Fruit fly (Drosophila melanogaster) whole organism, embryonic: ENCODE data around the gene Doc1.

ENCODE experiments used
- Adf1 ChIP-seq: fragments of 200-800 bp; sonication (Bioruptor generic); IDR thresholded peaks from 2 replicates; pipeline ENCODE4 v1.3.6; 2022; ENCODE audit warnings: missing biosample characterization, missing genetic modification characterization
- B-H1 ChIP-seq: fragments of 200-800 bp; sonication (Bioruptor generic); IDR thresholded peaks from 3 replicates; pipeline ENCODE4 v1.3.6; 2022; ENCODE audit warnings: missing biosample characterization, missing genetic modification characterization
- B-H2 ChIP-seq: fragments of 200-800 bp; sonication (Bioruptor generic); optimal IDR thresholded peaks from 2 replicates; lab custom pipeline; 2018; ENCODE audit warnings: missing biosample characterization, mild to moderate bottlenecking, missing genetic modification characterization
- Bdp1 ChIP-seq: fragments of 200-800 bp; sonication (Bioruptor generic); optimal IDR thresholded peaks from 3 replicates; lab custom pipeline; 2016; ENCODE audit warnings: missing biosample characterization, missing genetic modification characterization
- Bgb ChIP-seq: fragments of 200-800 bp; sonication (Bioruptor generic); IDR thresholded peaks from 2 replicates; pipeline ENCODE4 v1.3.6; 2022; ENCODE audit warnings: missing biosample characterization, missing genetic modification characterization; ENCODE audit not compliant: partially characterized antibody
- CG10431 ChIP-seq: fragments of 200-800 bp; sonication (Bioruptor generic); optimal IDR thresholded peaks from 3 replicates; lab custom pipeline; 2018; ENCODE audit warnings: missing biosample characterization, mild to moderate bottlenecking, missing genetic modification characterization
- CG10654 ChIP-seq: fragments of 200-800 bp; sonication (Bioruptor generic); optimal IDR thresholded peaks from 2 replicates; lab custom pipeline; 2016; ENCODE audit warnings: missing biosample characterization, missing genetic modification characterization
- CG11504 ChIP-seq: fragments of 200-800 bp; sonication (Bioruptor generic); optimal IDR thresholded peaks from 3 replicates; lab custom pipeline; 2019; ENCODE audit warnings: missing biosample characterization, mild to moderate bottlenecking, missing genetic modification characterization, moderate library complexity
- CG14860 ChIP-seq: fragments of 200-800 bp; sonication (Bioruptor generic); IDR thresholded peaks from 3 replicates; pipeline ENCODE4 v1.3.6; 2022; ENCODE audit warnings: missing biosample characterization, missing genetic modification characterization; ENCODE audit not compliant: partially characterized antibody
- CG15514 ChIP-seq: fragments of 200-800 bp; sonication (Bioruptor generic); optimal IDR thresholded peaks from 3 replicates; lab custom pipeline; 2017; ENCODE audit warnings: missing biosample characterization, missing genetic modification characterization, mild to moderate bottlenecking, moderate library complexity, missing genetic modification reagents
- CG1792 ChIP-seq: fragments of 200-800 bp; sonication (Bioruptor generic); optimal IDR thresholded peaks from 2 replicates; lab custom pipeline; 2016; ENCODE audit warnings: missing biosample characterization, missing genetic modification characterization
- CG30403 ChIP-seq: fragments of 200-800 bp; sonication (Bioruptor generic); optimal IDR thresholded peaks from 3 replicates; lab custom pipeline; 2016; ENCODE audit warnings: missing biosample characterization, missing genetic modification characterization
- CG31224 ChIP-seq: fragments of 200-800 bp; sonication (Bioruptor generic); IDR thresholded peaks from 2 replicates; pipeline ENCODE4 v1.3.6; 2022; ENCODE audit warnings: missing biosample characterization, missing genetic modification characterization
- CG33213 ChIP-seq: fragments of 200-800 bp; sonication (Bioruptor generic); optimal IDR thresholded peaks from 3 replicates; lab custom pipeline; 2016; ENCODE audit warnings: missing biosample characterization, missing genetic modification characterization
- CG34224 ChIP-seq: fragments of 200-800 bp; sonication (Bioruptor generic); IDR thresholded peaks from 3 replicates; pipeline ENCODE4 v1.3.6; 2022; ENCODE audit warnings: missing biosample characterization, missing genetic modification characterization; ENCODE audit not compliant: partially characterized antibody
- CG42726 ChIP-seq: fragments of 200-800 bp; sonication (Bioruptor generic); IDR thresholded peaks from 2 replicates; pipeline ENCODE4 v1.3.6; 2022; ENCODE audit warnings: missing biosample characterization, missing genetic modification characterization; ENCODE audit not compliant: partially characterized antibody
- CG6854 ChIP-seq: fragments of 200-800 bp; sonication (Bioruptor generic); optimal IDR thresholded peaks from 3 replicates; lab custom pipeline; 2017; ENCODE audit warnings: missing biosample characterization, mild to moderate bottlenecking, missing genetic modification characterization
- CG7357 ChIP-seq: fragments of 200-800 bp; sonication (Bioruptor generic); IDR thresholded peaks from 3 replicates; pipeline ENCODE4 v1.3.6; 2022; ENCODE audit warnings: missing biosample characterization, missing genetic modification characterization
- CG7745 ChIP-seq: fragments of 200-800 bp; sonication (Bioruptor generic); optimal IDR thresholded peaks from 2 replicates; lab custom pipeline; 2018; ENCODE audit warnings: missing biosample characterization, mild to moderate bottlenecking, missing genetic modification characterization, moderate library complexity
- CG8089 ChIP-seq: fragments of 200-800 bp; sonication (Bioruptor generic); optimal IDR thresholded peaks from 3 replicates; lab custom pipeline; 2016; ENCODE audit warnings: missing biosample characterization, missing genetic modification characterization
- CG8944 ChIP-seq: fragments of 200-800 bp; sonication (Bioruptor generic); optimal IDR thresholded peaks from 3 replicates; lab custom pipeline; 2016; ENCODE audit warnings: missing biosample characterization, missing genetic modification characterization
- CG9215 ChIP-seq: fragments of 200-800 bp; sonication (Bioruptor generic); IDR thresholded peaks from 2 replicates; pipeline ENCODE4 v1.3.6; 2022; ENCODE audit warnings: missing biosample characterization, missing genetic modification characterization
- CG9797 ChIP-seq: fragments of 200-800 bp; sonication (Bioruptor generic); optimal IDR thresholded peaks from 3 replicates; lab custom pipeline; 2018; ENCODE audit warnings: missing biosample characterization, mild to moderate bottlenecking, missing genetic modification characterization
- CHES-1-like ChIP-seq: fragments of 200-800 bp; sonication (Bioruptor generic); optimal IDR thresholded peaks from 2 replicates; lab custom pipeline; 2016; ENCODE audit warnings: missing biosample characterization, missing genetic modification characterization
- Gsc ChIP-seq: fragments of 200-800 bp; sonication (Bioruptor generic); IDR thresholded peaks from 2 replicates; pipeline ENCODE4 v1.3.6; 2022; ENCODE audit warnings: missing biosample characterization, missing genetic modification characterization
- HLH4C ChIP-seq: fragments of 200-800 bp; sonication (Bioruptor generic); IDR thresholded peaks from 3 replicates; pipeline ENCODE4 v1.3.6; 2022; ENCODE audit warnings: missing biosample characterization, missing genetic modification characterization; ENCODE audit not compliant: partially characterized antibody
- HmgZ ChIP-seq: fragments of 200-800 bp; sonication (Bioruptor generic); optimal IDR thresholded peaks from 2 replicates; lab custom pipeline; 2018; ENCODE audit warnings: missing biosample characterization, mild to moderate bottlenecking, missing genetic modification characterization
- NfI ChIP-seq: fragments of 200-800 bp; sonication (Bioruptor generic); optimal IDR thresholded peaks from 3 replicates; lab custom pipeline; 2018; ENCODE audit warnings: missing biosample characterization, mild to moderate bottlenecking, missing genetic modification characterization, moderate library complexity
- Scr ChIP-seq: fragments of 200-800 bp; sonication (Bioruptor generic); IDR thresholded peaks from 2 replicates; pipeline ENCODE4 v1.3.6; 2022; ENCODE audit warnings: missing biosample characterization, missing genetic modification characterization; ENCODE audit not compliant: partially characterized antibody
- Tbp ChIP-seq: fragments of >200 bp; optimal IDR thresholded peaks from 2 replicates; lab custom pipeline; 2018; ENCODE audit warnings: missing biosample characterization, missing genetic modification characterization
- Vsx1 ChIP-seq: fragments of 200-800 bp; sonication (Bioruptor generic); optimal IDR thresholded peaks from 2 replicates; lab custom pipeline; 2017; ENCODE audit warnings: missing biosample characterization, mild to moderate bottlenecking, missing genetic modification characterization, missing genetic modification reagents
- ash1 ChIP-seq: fragments of 200-800 bp; sonication (Bioruptor generic); optimal IDR thresholded peaks from 2 replicates; lab custom pipeline; 2018; ENCODE audit warnings: missing biosample characterization, mild to moderate bottlenecking, missing genetic modification characterization
- chinmo ChIP-seq: fragments of 200-800 bp; sonication (Bioruptor generic); IDR thresholded peaks from 4 replicates; pipeline ENCODE4 v1.3.6; 2022; ENCODE audit warnings: missing biosample characterization, missing genetic modification characterization; ENCODE audit not compliant: partially characterized antibody
- chn ChIP-seq: fragments of 200-800 bp; sonication (Bioruptor generic); optimal IDR thresholded peaks from 2 replicates; lab custom pipeline; 2016; ENCODE audit warnings: missing biosample characterization, missing genetic modification characterization
- ftz-f1 ChIP-seq: fragments of 200-800 bp; sonication (Bioruptor generic); optimal IDR thresholded peaks from 2 replicates; lab custom pipeline; 2016; ENCODE audit warnings: missing biosample characterization, missing genetic modification characterization
- hbn ChIP-seq: fragments of 200-800 bp; sonication (Bioruptor generic); IDR thresholded peaks from 2 replicates; pipeline ENCODE4 v1.3.6; 2022; ENCODE audit warnings: missing biosample characterization, missing genetic modification characterization; ENCODE audit not compliant: partially characterized antibody
- jumu ChIP-seq: fragments of 200-800 bp; sonication (Bioruptor generic); optimal IDR thresholded peaks from 3 replicates; lab custom pipeline; 2016; ENCODE audit warnings: missing biosample characterization, missing genetic modification characterization
- lab ChIP-seq: fragments of 200-800 bp; sonication (Bioruptor generic); optimal IDR thresholded peaks from 3 replicates; lab custom pipeline; 2017; ENCODE audit warnings: missing biosample characterization, missing genetic modification characterization, mild to moderate bottlenecking, moderate library complexity, missing genetic modification reagents
- lilli ChIP-seq: fragments of 200-800 bp; sonication (Bioruptor generic); optimal IDR thresholded peaks from 3 replicates; lab custom pipeline; 2016; ENCODE audit warnings: missing biosample characterization, missing genetic modification characterization
- p53 ChIP-seq: fragments of 200-800 bp; sonication (Bioruptor generic); optimal IDR thresholded peaks from 2 replicates; lab custom pipeline; 2016; ENCODE audit warnings: missing biosample characterization, missing genetic modification characterization
- pan ChIP-seq, 4 experiments: fragments of >200 bp in 3 of 4; fragments of 200-800 bp in 1 of 4; sonication (Bioruptor generic) in 1 of 4; optimal IDR thresholded peaks in 3 of 4; IDR thresholded peaks in 1 of 4; 2 replicates each; pipeline versions ENCODE4 v1.3.6 to Lab custom; 2017 to 2022; ENCODE audit warnings: missing biosample characterization in 2 of 4, missing genetic modification characterization in 2 of 4, mixed read lengths in 1 of 4
- pzg ChIP-seq: fragments of 200-800 bp; sonication (Bioruptor generic); optimal IDR thresholded peaks from 3 replicates; lab custom pipeline; 2018; ENCODE audit warnings: missing biosample characterization, mild to moderate bottlenecking, missing genetic modification characterization, moderate library complexity
- sug ChIP-seq: fragments of 200-800 bp; optimal IDR thresholded peaks from 2 replicates; lab custom pipeline; 2019; ENCODE audit warnings: missing biosample characterization, mild to moderate bottlenecking, missing genetic modification characterization, moderate library complexity
- tll ChIP-seq, 2 experiments: fragments of 200-800 bp in 1 of 2; fragments of >200 bp in 1 of 2; sonication (Bioruptor generic) in 1 of 2; optimal IDR thresholded peaks; 2 replicates each; lab custom pipeline; 2017 to 2019; ENCODE audit warnings: missing biosample characterization in 2 of 2, missing genetic modification characterization in 2 of 2, mild to moderate bottlenecking in 1 of 2, moderate library complexity in 1 of 2
- tna ChIP-seq: fragments of 200-800 bp; sonication (Bioruptor generic); IDR thresholded peaks from 2 replicates; pipeline ENCODE4 v1.3.6; 2022; ENCODE audit warnings: missing biosample characterization, missing genetic modification characterization; ENCODE audit not compliant: partially characterized antibody
- vfl ChIP-seq: fragments of 200-800 bp; sonication (Bioruptor generic); optimal IDR thresholded peaks from 2 replicates; lab custom pipeline; 2016; ENCODE audit warnings: missing biosample characterization, missing genetic modification characterization
- zf30C ChIP-seq: fragments of 200-800 bp; sonication (Bioruptor generic); optimal IDR thresholded peaks from 3 replicates; lab custom pipeline; 2018; ENCODE audit warnings: missing biosample characterization, mild to moderate bottlenecking, missing genetic modification characterization

Gene Doc1

dm6 chr3L:8997686-8998239 is 43.4 kb upstream of the Doc1 start, which contains the start of the genes smg and CG5087 (continued):
- TF ChIP-seq CG14860 (GFP tag; lab: Robert Waterston, UW) (peak; percentile 51; the same call in 2 of the 3 replicates), ftz-f1 (peak; percentile 77), CG8944 (GFP tag; lab: Kevin White, UChicago) (peak; percentile 45), CG10654 (GFP tag; lab: Kevin White, UChicago) (peak; percentile 16), CG9797 (GFP tag; lab: Kevin White, UChicago) (peak; percentile 97), CG30403 (GFP tag; lab: Kevin White, UChicago) (peak; percentile 50), CG7357 (no peak), hbn (peak; percentile 54), Adf1 (0 out of 2 replicates have a peak, but pooled peaks have one; percentile 6), CG42726 (GFP tag; lab: Robert Waterston, UW) (peak; percentile 85; the same call in 1 of the 2 replicates), CG34224 (no peak; the same call in 2 of the 3 replicates), CG7745 (tag; lab: Kevin White, UChicago) (peak; percentile 79), jumu (peak; percentile 66), HmgZ (tag; lab: Kevin White, UChicago) (peak; percentile 92), HLH4C (peak; percentile 68), lilli (GFP tag; lab: Kevin White, UChicago) (peak; percentile 54), sug (tag; lab: Kevin White, UChicago) (peak; percentile 50), chinmo (GFP tag; lab: Robert Waterston, UW) (peak; percentile 86; the same call in 3 of the 4 replicates), Scr (GFP tag; lab: Robert Waterston, UW) (peak; percentile 59), pan (optimal IDR thresholded peaks at IDR 0.05; lab: Kevin White, UChicago) (no peak), pan (GFP tag; optimal IDR thresholded peaks at IDR 0.05 in 1 of 2, IDR thresholded peaks at IDR 0.05 in 1 of 2) (peak in 1 of 2 experiments; percentile 33), chn (peak; percentile 36), CG31224 (0 out of 2 replicates have a peak, but pooled peaks have one; percentile 20), tll (GFP tag; optimal IDR thresholded peaks at IDR 0.05; lab: Kevin White, UChicago) (peak in 1 of 2 experiments; percentile 15), CG6854 (peak; percentile 40), CG1792 (GFP tag; lab: Kevin White, UChicago) (peak; percentile 9), CG9215 (no peak), Bdp1 (GFP tag; lab: Kevin White, UChicago) (peak; percentile 37), Vsx1 (GFP tag; lab: Kevin White, UChicago) (peak; percentile 64), CG10431 (GFP tag; lab: Kevin White, UChicago) (no peak), B-H2 (GFP tag; lab: Kevin White, UChicago) (peak; percentile 64), CG15514 (peak; percentile 78), zf30C (GFP tag; lab: Kevin White, UChicago) (no peak), CG11504 (tag; lab: Kevin White, UChicago) (no peak), CG8089 (GFP tag; lab: Kevin White, UChicago) (peak; percentile 49), Gsc (GFP tag; lab: Robert Waterston, UW) (no peak), NfI (GFP tag; lab: Kevin White, UChicago) (peak; percentile 14), Tbp (GFP tag; lab: Kevin White, UChicago) (no peak), pzg (GFP tag; lab: Kevin White, UChicago) (peak; percentile 100), B-H1 (GFP tag; lab: Robert Waterston, UW) (no peak), lab (GFP tag; lab: Kevin White, UChicago) (no peak), CG33213 (GFP tag; lab: Kevin White, UChicago) (peak; percentile 93), CHES-1-like (peak; percentile 86), ash1 (GFP tag; lab: Kevin White, UChicago) (peak; percentile 24), tna (peak; percentile 53; the same call in 1 of the 2 replicates), vfl (GFP tag; lab: Kevin White, UChicago) (no peak), Bgb (GFP tag; lab: Robert Waterston, UW) (peak; percentile 73; the same call in 1 of the 2 replicates), p53 (GFP tag; lab: Kevin White, UChicago) (peak; percentile 66)
